Fruit fly (Drosophila melanogaster) whole organism, embryonic: Measurements from ENCODE around the gene CG14367.
A peak's percentile ranks its signal among the peaks of the same experiment; 100 is the strongest.

Source experiments
- Awh ChIP-seq: fragments of 200-800 bp; sonication (Bioruptor generic); IDR thresholded peaks from 2 replicates; pipeline ENCODE4, ENCODE4 v1.3.6; 2022; ENCODE audit warnings: missing biosample characterization, missing genetic modification characterization
- B-H2 ChIP-seq: fragments of 200-800 bp; sonication (Bioruptor generic); optimal IDR thresholded peaks from 2 replicates; lab custom pipeline; 2018; ENCODE audit warnings: missing biosample characterization, mild to moderate bottlenecking, missing genetic modification characterization
- Bdp1 ChIP-seq: fragments of 200-800 bp; sonication (Bioruptor generic); optimal IDR thresholded peaks from 3 replicates; lab custom pipeline; 2016; ENCODE audit warnings: missing biosample characterization, missing genetic modification characterization
- Bgb ChIP-seq: fragments of 200-800 bp; sonication (Bioruptor generic); IDR thresholded peaks from 2 replicates; pipeline ENCODE4 v1.3.6; 2022; ENCODE audit warnings: missing biosample characterization, missing genetic modification characterization; ENCODE audit not compliant: partially characterized antibody
- CG10209 ChIP-seq: fragments of 200-800 bp; sonication (Bioruptor generic); optimal IDR thresholded peaks from 3 replicates; lab custom pipeline; 2017; ENCODE audit warnings: missing biosample characterization, mild to moderate bottlenecking, missing genetic modification characterization, missing genetic modification reagents
- CG10366 ChIP-seq: fragments of 200-800 bp; sonication (Bioruptor generic); IDR thresholded peaks from 2 replicates; pipeline ENCODE4 v1.3.6; 2022; ENCODE audit warnings: missing biosample characterization, missing genetic modification characterization
- CG11247 ChIP-seq: fragments of 200-800 bp; sonication (Bioruptor generic); IDR thresholded peaks from 2 replicates; pipeline ENCODE4 v1.3.6; 2022; ENCODE audit warnings: missing biosample characterization, missing genetic modification characterization
- CG11696 ChIP-seq: fragments of 200-800 bp; sonication (Bioruptor generic); IDR thresholded peaks from 2 replicates; pipeline ENCODE4 v1.3.6; 2022; ENCODE audit warnings: missing biosample characterization, missing genetic modification characterization
- CG12071 ChIP-seq: fragments of 200-800 bp; sonication (Bioruptor generic); optimal IDR thresholded peaks from 3 replicates; lab custom pipeline; 2018; ENCODE audit warnings: missing biosample characterization, mild to moderate bottlenecking, missing genetic modification characterization
- CG12236 ChIP-seq: fragments of 200-800 bp; sonication (Bioruptor generic); optimal IDR thresholded peaks from 2 replicates; lab custom pipeline; 2016; ENCODE audit warnings: missing biosample characterization, missing genetic modification characterization
- CG12299 ChIP-seq: fragments of 200-800 bp; sonication (Bioruptor generic); optimal IDR thresholded peaks from 2 replicates; lab custom pipeline; 2018; ENCODE audit warnings: missing biosample characterization, mild to moderate bottlenecking, missing genetic modification characterization
- CG14014 ChIP-seq: fragments of 200-800 bp; sonication (Bioruptor generic); IDR thresholded peaks from 2 replicates; pipeline ENCODE4 v1.3.6; 2022; ENCODE audit warnings: missing biosample characterization, missing genetic modification characterization
- CG1529 ChIP-seq: fragments of 200-800 bp; sonication (Bioruptor generic); optimal IDR thresholded peaks from 3 replicates; lab custom pipeline; 2018; ENCODE audit warnings: missing biosample characterization, missing genetic modification characterization
- CG2129 ChIP-seq: fragments of 200-800 bp; sonication (Bioruptor generic); IDR thresholded peaks from 2 replicates; pipeline ENCODE4 v1.3.6; 2022; ENCODE audit warnings: missing biosample characterization, missing genetic modification characterization; ENCODE audit not compliant: partially characterized antibody
- CG31441 ChIP-seq: fragments of 200-800 bp; sonication (Bioruptor generic); IDR thresholded peaks from 2 replicates; pipeline ENCODE4 v1.3.6; 2022; ENCODE audit warnings: missing biosample characterization, missing genetic modification characterization
- CG32767 ChIP-seq: fragments of 200-800 bp; sonication (Bioruptor generic); IDR thresholded peaks from 2 replicates; pipeline ENCODE4 v1.3.6; 2022; ENCODE audit warnings: missing biosample characterization, missing genetic modification characterization
- CG32772 ChIP-seq: fragments of 200-800 bp; sonication (Bioruptor generic); IDR thresholded peaks from 2 replicates; pipeline ENCODE4 v1.3.6; 2022; ENCODE audit warnings: missing biosample characterization, missing genetic modification characterization
- CG3281 ChIP-seq: fragments of 200-800 bp; sonication (Bioruptor generic); optimal IDR thresholded peaks from 3 replicates; lab custom pipeline; 2017; ENCODE audit warnings: missing biosample characterization, mild to moderate bottlenecking, missing genetic modification characterization
- CG33557 ChIP-seq: fragments of 200-800 bp; sonication (Bioruptor generic); optimal IDR thresholded peaks from 2 replicates; lab custom pipeline; 2019; ENCODE audit warnings: missing biosample characterization, mild to moderate bottlenecking, missing genetic modification characterization, moderate library complexity
- CG34224 ChIP-seq: fragments of 200-800 bp; sonication (Bioruptor generic); IDR thresholded peaks from 3 replicates; pipeline ENCODE4 v1.3.6; 2022; ENCODE audit warnings: missing biosample characterization, missing genetic modification characterization; ENCODE audit not compliant: partially characterized antibody
- CG3726 ChIP-seq: fragments of 200-800 bp; sonication (Bioruptor generic); IDR thresholded peaks from 3 replicates; pipeline ENCODE4, ENCODE4 v1.3.6; 2022; ENCODE audit warnings: missing biosample characterization, missing genetic modification characterization
- CG5245 ChIP-seq: fragments of 200-800 bp; sonication (Bioruptor generic); optimal IDR thresholded peaks from 3 replicates; lab custom pipeline; 2016; ENCODE audit warnings: missing biosample characterization, missing genetic modification characterization
- CG6689 ChIP-seq: fragments of 200-800 bp; sonication (Bioruptor generic); IDR thresholded peaks from 2 replicates; pipeline ENCODE4 v1.3.6; 2022; ENCODE audit warnings: missing biosample characterization, missing genetic modification characterization
- CG8924 ChIP-seq: fragments of 200-800 bp; optimal IDR thresholded peaks from 3 replicates; lab custom pipeline; 2019; ENCODE audit warnings: missing biosample characterization, mild to moderate bottlenecking, missing genetic modification characterization, moderate library complexity
- CG9727 ChIP-seq: fragments of 200-800 bp; sonication (Bioruptor generic); optimal IDR thresholded peaks from 3 replicates; lab custom pipeline; 2017; ENCODE audit warnings: missing biosample characterization, mild to moderate bottlenecking, missing genetic modification characterization
- CG9932 ChIP-seq: fragments of 200-800 bp; sonication (Bioruptor generic); IDR thresholded peaks from 2 replicates; pipeline ENCODE4 v1.3.6; 2022; ENCODE audit warnings: missing biosample characterization, missing genetic modification characterization
- Deaf1 ChIP-seq: fragments of 200-800 bp; optimal IDR thresholded peaks from 3 replicates; lab custom pipeline; 2019; ENCODE audit warnings: missing biosample characterization, mild to moderate bottlenecking, missing genetic modification characterization, moderate library complexity
- Dp ChIP-seq: fragments of 200-800 bp; sonication (Bioruptor generic); optimal IDR thresholded peaks from 2 replicates; lab custom pipeline; 2018; ENCODE audit warnings: missing biosample characterization, mild to moderate bottlenecking, missing genetic modification characterization, moderate library complexity
- Ets97D ChIP-seq: fragments of 200-800 bp; sonication (Bioruptor generic); optimal IDR thresholded peaks from 3 replicates; lab custom pipeline; 2016; ENCODE audit warnings: missing biosample characterization, missing genetic modification characterization
- Hsf ChIP-seq: fragments of 200-800 bp; sonication (Bioruptor generic); optimal IDR thresholded peaks from 3 replicates; lab custom pipeline; 2016; ENCODE audit warnings: missing biosample characterization, missing genetic modification characterization
- MTF-1 ChIP-seq: fragments of 200-800 bp; sonication (Bioruptor generic); optimal IDR thresholded peaks from 2 replicates; lab custom pipeline; 2018; ENCODE audit warnings: missing biosample characterization, mild to moderate bottlenecking, missing genetic modification characterization, borderline replicate concordance
- Ptx1 ChIP-seq: fragments of 200-800 bp; sonication (Bioruptor generic); IDR thresholded peaks from 2 replicates; pipeline ENCODE4 v1.3.6; 2022; ENCODE audit warnings: missing biosample characterization, missing genetic modification characterization
- Sin3A ChIP-seq: fragments of >200 bp; optimal IDR thresholded peaks from 2 replicates; lab custom pipeline; 2018
- Trl ChIP-seq, 3 experiments: fragments of >200 bp in 2 of 3; fragments of 200-800 bp in 1 of 3; sonication (Bioruptor generic) in 1 of 3; optimal IDR thresholded peaks; 2 replicates in 1 of 3; 3 replicates in 2 of 3; lab custom pipeline; 2016 to 2017; ENCODE audit warnings: missing biosample characterization in 1 of 3, missing genetic modification characterization in 1 of 3
- ab ChIP-seq: fragments of 200-800 bp; sonication (Bioruptor generic); optimal IDR thresholded peaks from 2 replicates; lab custom pipeline; 2016; ENCODE audit warnings: missing biosample characterization, missing genetic modification characterization
- cad ChIP-seq: fragments of >200 bp; optimal IDR thresholded peaks from 2 replicates; lab custom pipeline; 2017; ENCODE audit warnings: missing biosample characterization, missing genetic modification characterization
- cas ChIP-seq: fragments of 200-800 bp; sonication (Bioruptor generic); IDR thresholded peaks from 2 replicates; pipeline ENCODE4 v1.3.6; 2022; ENCODE audit warnings: missing biosample characterization, missing genetic modification characterization
- chn ChIP-seq: fragments of 200-800 bp; sonication (Bioruptor generic); optimal IDR thresholded peaks from 2 replicates; lab custom pipeline; 2016; ENCODE audit warnings: missing biosample characterization, missing genetic modification characterization
- croc ChIP-seq: fragments of 200-800 bp; sonication (Bioruptor generic); conservative IDR thresholded peaks from 3 replicates; pipeline ENCODE4 v1.3.6; 2022; ENCODE audit warnings: missing biosample characterization, missing genetic modification characterization
- crol ChIP-seq: fragments of 200-800 bp; sonication (Bioruptor generic); IDR thresholded peaks from 2 replicates; pipeline ENCODE4 v1.3.6; 2022; ENCODE audit warnings: missing biosample characterization, missing genetic modification characterization
- hb ChIP-seq: fragments of 200-800 bp; sonication (Bioruptor generic); IDR thresholded peaks from 3 replicates; pipeline ENCODE4 v1.3.6; 2022; ENCODE audit warnings: missing biosample characterization, missing genetic modification characterization; ENCODE audit not compliant: partially characterized antibody
- lab ChIP-seq: fragments of 200-800 bp; sonication (Bioruptor generic); optimal IDR thresholded peaks from 3 replicates; lab custom pipeline; 2017; ENCODE audit warnings: missing biosample characterization, missing genetic modification characterization, mild to moderate bottlenecking, moderate library complexity, missing genetic modification reagents
- shn ChIP-seq: fragments of 200-800 bp; sonication (Bioruptor generic); optimal IDR thresholded peaks from 3 replicates; lab custom pipeline; 2016; ENCODE audit warnings: missing biosample characterization, missing genetic modification characterization
- slp2 ChIP-seq: fragments of 200-800 bp; sonication (Bioruptor generic); optimal IDR thresholded peaks from 2 replicates; lab custom pipeline; 2016; ENCODE audit warnings: missing biosample characterization, missing genetic modification characterization
- tin ChIP-seq: fragments of 200-800 bp; sonication (Bioruptor generic); optimal IDR thresholded peaks from 3 replicates; lab custom pipeline; 2016; ENCODE audit warnings: missing biosample characterization, missing genetic modification characterization
- unc-4 ChIP-seq: fragments of 200-800 bp; sonication (Bioruptor generic); IDR thresholded peaks from 2 replicates; pipeline ENCODE4 v1.3.6; 2022; ENCODE audit warnings: missing biosample characterization, missing genetic modification characterization; ENCODE audit not compliant: partially characterized antibody
- wek ChIP-seq: fragments of 200-800 bp; sonication (Bioruptor generic); optimal IDR thresholded peaks from 3 replicates; lab custom pipeline; 2018; ENCODE audit warnings: missing biosample characterization, mild to moderate bottlenecking, missing genetic modification characterization, moderate library complexity
- zfh1 ChIP-seq: fragments of 200-800 bp; sonication (Bioruptor generic); IDR thresholded peaks from 3 replicates; pipeline ENCODE4 v1.3.6; 2022; ENCODE audit warnings: missing biosample characterization, missing genetic modification characterization

Gene CG14367

dm6 chr3R:13656294-13656693 is 37.6 kb upstream of the CG14367 start, which contains the start of gene Rbp4:
Rbp4 (minus strand) TSS chr3R:13656394.
- no peak for TF ChIP-seq CG3281 (GFP tag; lab: Kevin White, UChicago)
- no peak for TF ChIP-seq chn (GFP tag; lab: Kevin White, UChicago)
- TF ChIP-seq CG34224, result no peak
- TF ChIP-seq CG10209, result no peak
- no peak for TF ChIP-seq Dp (GFP tag; lab: Kevin White, UChicago)
- no peak for TF ChIP-seq Awh
- no peak for TF ChIP-seq slp2
- TF ChIP-seq Ptx1 (GFP tag; lab: Robert Waterston, UW), result no peak
- no peak for TF ChIP-seq CG12236 (GFP tag; lab: Kevin White, UChicago)
- no peak for TF ChIP-seq ab (GFP tag; lab: Kevin White, UChicago)
- no peak for TF ChIP-seq unc-4
- TF ChIP-seq shn, result no peak
- TF ChIP-seq zfh1, result no peak
- TF ChIP-seq CG11247, result no peak
- TF ChIP-seq, all 482 proteins: peak for 0

- TF ChIP-seq CG12299 (tag; lab: Kevin White, UChicago), result peak; percentile 41
- no peak for TF ChIP-seq hb (GFP tag; lab: Robert Waterston, UW)
- peak; percentile 32; the same call in 1 of the 2 replicates for TF ChIP-seq CG32772 (GFP tag; lab: Robert Waterston, UW)
- peak; percentile 67 for TF ChIP-seq CG9932
- TF ChIP-seq CG2129 (GFP tag; lab: Robert Waterston, UW), result no peak
- no peak for TF ChIP-seq tin
- TF ChIP-seq MTF-1 (GFP tag; lab: Kevin White, UChicago), result no peak
- TF ChIP-seq CG11696 (GFP tag; lab: Robert Waterston, UW), result no peak
- TF ChIP-seq CG8924, result peak; percentile 28
- no peak for TF ChIP-seq CG5245 (GFP tag; lab: Kevin White, UChicago)
- TF ChIP-seq cad (GFP tag; lab: Kevin White, UChicago), result peak; percentile 15
- no peak for TF ChIP-seq cas (GFP tag; lab: Robert Waterston, UW)
- TF ChIP-seq CG6689 (GFP tag; lab: Robert Waterston, UW), result no peak
- TF ChIP-seq zfh1, result 0 out of 3 replicates have a peak, but pooled peaks have one; percentile 60
- TF ChIP-seq B-H2 (GFP tag; lab: Kevin White, UChicago), result no peak
- no peak for TF ChIP-seq CG33557 (GFP tag; lab: Kevin White, UChicago)
- 0 out of 2 replicates have a peak, but pooled peaks have one; percentile 5 for TF ChIP-seq CG31441 (GFP tag; lab: Robert Waterston, UW)
- TF ChIP-seq CG14014 (GFP tag; lab: Robert Waterston, UW), result 0 out of 2 replicates have a peak, but pooled peaks have one; percentile 5
- no peak for TF ChIP-seq Hsf (GFP tag; lab: Kevin White, UChicago)
- TF ChIP-seq Bdp1 (GFP tag; lab: Kevin White, UChicago), result no peak
- peak; percentile 88 for TF ChIP-seq wek
- TF ChIP-seq crol, result no peak
- no peak for TF ChIP-seq Deaf1 (tag; lab: Kevin White, UChicago)
- no peak for TF ChIP-seq CG3726 (GFP tag; lab: Robert Waterston, UW)
- peak; percentile 47 for TF ChIP-seq Sin3A
- no peak for TF ChIP-seq Trl (optimal IDR thresholded peaks at IDR 0.05; lab: Kevin White, UChicago)
- no peak for TF ChIP-seq Trl (GFP tag; optimal IDR thresholded peaks at IDR 0.05; lab: Kevin White, UChicago)
- no peak for TF ChIP-seq CG32767 (GFP tag; lab: Robert Waterston, UW)
- TF ChIP-seq Bgb (GFP tag; lab: Robert Waterston, UW), result peak; percentile 19; the same call in 1 of the 2 replicates
- TF ChIP-seq CG1529 (GFP tag; lab: Kevin White, UChicago), result no peak
- TF ChIP-seq Ets97D (GFP tag; lab: Kevin White, UChicago), result peak; percentile 78
- no peak for TF ChIP-seq CG9727 (GFP tag; lab: Kevin White, UChicago)
- no peak for TF ChIP-seq CG12071 (GFP tag; lab: Kevin White, UChicago)
- no peak for TF ChIP-seq lab (GFP tag; lab: Kevin White, UChicago)
- TF ChIP-seq CG10366 (GFP tag; lab: Robert Waterston, UW), result no peak
- no peak for TF ChIP-seq slp2
- no peak for TF ChIP-seq croc (GFP tag; lab: Robert Waterston, UW)
Measured at dm6 chr3R:13659865-13660738, 33.8 kb upstream of the CG14367 start, which contains the start of gene Hrb87F. Hrb87F (minus strand) TSS chr3R:13660531.
